Worm (Caenorhabditis elegans) whole organism, L4 larva: Measurements from ENCODE around the gene hda-5.

ENCODE experiments used
- D1046.2 ChIP-seq: fragments of 200-800 bp; sonication (Bioruptor generic); IDR thresholded peaks from 2 replicates; pipeline ENCODE4 v1.3.6; 2022; ENCODE audit warnings: missing genetic modification characterization, missing compliant biosample characterization
- F37D6.2 ChIP-seq: sonication (generic microtip); optimal IDR thresholded peaks from 2 replicates; lab custom pipeline; 2016; ENCODE audit warnings: mild to moderate bottlenecking, missing genetic modification characterization, missing compliant biosample characterization
- F44E2.7 ChIP-seq: fragments of 200-800 bp; sonication (Bioruptor generic); IDR thresholded peaks from 2 replicates; pipeline ENCODE4 v2.1.2; 2022; ENCODE audit warnings: missing genetic modification characterization, missing compliant biosample characterization
- T26A8.4 ChIP-seq: fragments of 200-800 bp; sonication (Bioruptor generic); IDR thresholded peaks from 2 replicates; pipeline ENCODE4 v1.3.6; 2022; ENCODE audit warnings: missing genetic modification characterization, missing compliant biosample characterization
- aha-1 ChIP-seq: fragments of 150-350 bp; peaks from one replicate; lab custom pipeline; 2014; ENCODE audit warnings: missing biosample characterization, missing genetic modification characterization
- ceh-62 ChIP-seq: sonication (generic microtip); optimal IDR thresholded peaks from 2 replicates; lab custom pipeline; 2017; ENCODE audit warnings: missing biosample characterization, missing genetic modification characterization
- daf-12 ChIP-seq: fragments of 150-350 bp; optimal IDR thresholded peaks from 2 replicates; lab custom pipeline; 2014; ENCODE audit warnings: missing biosample characterization, missing genetic modification reagents, missing genetic modification characterization
- dmd-6 ChIP-seq: fragments of 200-800 bp; sonication (Bioruptor generic); IDR thresholded peaks from 2 replicates; pipeline ENCODE4 v1.3.6; 2022; ENCODE audit warnings: missing genetic modification reagents, missing genetic modification characterization, missing compliant biosample characterization
- duxl-1 ChIP-seq: sonication (generic microtip); optimal IDR thresholded peaks from 2 replicates; lab custom pipeline; 2016; ENCODE audit warnings: mild to moderate bottlenecking, missing genetic modification characterization, moderate library complexity, missing compliant biosample characterization; ENCODE audit not compliant: poor library complexity
- hif-1 ChIP-seq, 2 experiments: sonication (generic microtip); optimal IDR thresholded peaks; 2 replicates each; lab custom pipeline; 2016 to 2017; ENCODE audit warnings: missing compliant biosample characterization in 2 of 2, missing genetic modification characterization in 2 of 2, missing genetic modification reagents in 2 of 2, missing genotype in 2 of 2, mild to moderate bottlenecking in 1 of 2
- hlh-11 ChIP-seq: fragments of 200-800 bp; sonication (Bioruptor generic); optimal IDR thresholded peaks from 2 replicates; lab custom pipeline; 2018; ENCODE audit warnings: mild to moderate bottlenecking, missing genetic modification characterization, missing compliant biosample characterization
- hmg-1.1 ChIP-seq: fragments of 200-800 bp; sonication (Bioruptor generic); IDR thresholded peaks from 2 replicates; pipeline ENCODE4 v1.3.6; 2022; ENCODE audit warnings: missing genetic modification reagents, missing genetic modification characterization, missing compliant biosample characterization
- jun-1 ChIP-seq: fragments of 150-350 bp; optimal IDR thresholded peaks from 2 replicates; lab custom pipeline; 2014; ENCODE audit warnings: missing biosample characterization, missing genetic modification reagents, missing genetic modification characterization
- lim-7 ChIP-seq: fragments of 200-800 bp; sonication (Bioruptor generic); IDR thresholded peaks from 2 replicates; pipeline ENCODE4 v1.3.6; 2022; ENCODE audit warnings: missing genetic modification characterization, missing compliant biosample characterization
- lin-1 ChIP-seq: fragments of 200-800 bp; sonication (Bioruptor generic); IDR thresholded peaks from 2 replicates; pipeline ENCODE4 v1.3.6; 2022; ENCODE audit warnings: missing genetic modification reagents, missing genetic modification characterization, missing compliant biosample characterization
- lin-38 ChIP-seq: fragments of 200-800 bp; sonication (Bioruptor generic); IDR thresholded peaks from 2 replicates; pipeline ENCODE4 v1.3.6; 2022; ENCODE audit warnings: missing genetic modification reagents, missing genetic modification characterization, missing compliant biosample characterization
- lin-39 ChIP-seq: fragments of 150-350 bp; optimal IDR thresholded peaks from 2 replicates; lab custom pipeline; 2014; ENCODE audit warnings: missing biosample characterization, missing genetic modification reagents, missing genetic modification characterization
- lsy-2 ChIP-seq, 2 experiments: fragments of 150-350 bp in 1 of 2; sonication (generic microtip) in 1 of 2; optimal IDR thresholded peaks; 2 replicates each; lab custom pipeline; 2014 to 2017; ENCODE audit warnings: missing biosample characterization in 2 of 2, missing genetic modification characterization in 2 of 2
- mdl-1 ChIP-seq, 2 experiments: fragments of 150-350 bp in 1 of 2; sonication (generic microtip) in 1 of 2; optimal IDR thresholded peaks; 2 replicates each; lab custom pipeline; 2014 to 2017; ENCODE audit warnings: missing biosample characterization in 2 of 2, missing genetic modification characterization in 2 of 2
- mxl-2 ChIP-seq: fragments of 200-800 bp; sonication (Bioruptor generic); conservative IDR thresholded peaks from 2 replicates; pipeline ENCODE4 v1.3.6; 2022; ENCODE audit warnings: missing genetic modification reagents, missing genetic modification characterization, missing compliant biosample characterization
- mxl-3 ChIP-seq: fragments of 200-800 bp; sonication (Bioruptor generic); optimal IDR thresholded peaks from 2 replicates; lab custom pipeline; 2018; ENCODE audit warnings: mild to moderate bottlenecking, missing genetic modification characterization, missing compliant biosample characterization
- nhr-102 ChIP-seq: sonication (generic microtip); optimal IDR thresholded peaks from 2 replicates; lab custom pipeline; 2016; ENCODE audit warnings: mild to moderate bottlenecking, missing genetic modification characterization, moderate library complexity, missing compliant biosample characterization
- nhr-11 ChIP-seq: fragments of 150-350 bp; optimal IDR thresholded peaks from 2 replicates; lab custom pipeline; 2014; ENCODE audit warnings: missing biosample characterization, missing genetic modification characterization
- nhr-237 ChIP-seq: sonication (generic microtip); optimal IDR thresholded peaks from 2 replicates; lab custom pipeline; 2017; ENCODE audit warnings: missing biosample characterization, missing genetic modification characterization
- nhr-28 ChIP-seq: fragments of 150-350 bp; optimal IDR thresholded peaks from 2 replicates; lab custom pipeline; 2014; ENCODE audit warnings: missing biosample characterization, missing genetic modification characterization
- nhr-41 ChIP-seq: fragments of 200-800 bp; sonication (Bioruptor generic); IDR thresholded peaks from 2 replicates; pipeline ENCODE4 v1.3.6; 2022; ENCODE audit warnings: missing genetic modification reagents, missing genetic modification characterization, missing compliant biosample characterization
- nhr-42 ChIP-seq: fragments of 200-800 bp; sonication (Bioruptor generic); IDR thresholded peaks from 2 replicates; pipeline ENCODE4 v1.3.6; 2022; ENCODE audit warnings: missing genetic modification characterization, missing compliant biosample characterization
- nhr-76 ChIP-seq: fragments of 150-350 bp; optimal IDR thresholded peaks from 2 replicates; lab custom pipeline; 2014; ENCODE audit warnings: missing biosample characterization, missing genetic modification characterization
- pqm-1 ChIP-seq: sonication (generic microtip); optimal IDR thresholded peaks from 2 replicates; lab custom pipeline; 2017; ENCODE audit warnings: missing biosample characterization, missing genetic modification characterization
- saeg-2 ChIP-seq: fragments of 200-800 bp; sonication (Bioruptor generic); IDR thresholded peaks from 2 replicates; pipeline ENCODE4 v1.3.6; 2022; ENCODE audit warnings: missing genetic modification reagents, missing genetic modification characterization, missing compliant biosample characterization
- sdz-12 ChIP-seq: fragments of 200-800 bp; sonication (Bioruptor generic); optimal IDR thresholded peaks from 2 replicates; lab custom pipeline; 2018; ENCODE audit warnings: mild to moderate bottlenecking, missing genetic modification characterization, missing compliant biosample characterization
- snpc-1.2 ChIP-seq: fragments of 200-800 bp; sonication (Bioruptor generic); IDR thresholded peaks from 2 replicates; pipeline ENCODE4 v1.3.6; 2022; ENCODE audit warnings: missing genetic modification reagents, missing genetic modification characterization, missing compliant biosample characterization
- tra-1 ChIP-seq: fragments of 200-800 bp; sonication (Bioruptor generic); IDR thresholded peaks from 2 replicates; pipeline ENCODE4 v1.3.6; 2022; ENCODE audit warnings: missing genetic modification reagents, missing genetic modification characterization, missing compliant biosample characterization
- unc-62 ChIP-seq, 3 experiments: fragments of 150-350 bp in 1 of 3; sonication (generic microtip); optimal IDR thresholded peaks in 2 of 3; peaks in 1 of 3; 1 replicate in 1 of 3; 2 replicates in 2 of 3; lab custom pipeline; 2014 to 2017; ENCODE audit warnings: missing biosample characterization in 3 of 3, missing genetic modification characterization in 3 of 3, missing genetic modification reagents in 3 of 3, missing genotype in 1 of 3
- zip-11 ChIP-seq: fragments of 200-800 bp; sonication (Bioruptor generic); IDR thresholded peaks from 2 replicates; pipeline ENCODE4 v1.3.6; 2022; ENCODE audit warnings: missing genetic modification characterization, missing compliant biosample characterization
- zip-2 ChIP-seq: fragments of 150-350 bp; optimal IDR thresholded peaks from 2 replicates; lab custom pipeline; 2014; ENCODE audit warnings: missing biosample characterization, missing genetic modification characterization

Gene hda-5

ce11 chrII:11841653-11842052, 42.8 kb downstream of the hda-5 start (continued):
- no peak for TF ChIP-seq lin-39 (tag; lab: Kevin White, UChicago)
- TF ChIP-seq nhr-11 (tag; lab: Kevin White, UChicago): no peak
- no peak for TF ChIP-seq nhr-237 (tag; lab: Kevin White, UChicago)
- no peak for TF ChIP-seq mxl-3 (GFP tag; lab: Kevin White, UChicago)
- 0 out of 2 replicates have a peak, but pooled peaks have one; percentile 23 for TF ChIP-seq mxl-2 (GFP tag; lab: Robert Waterston, UW)
- TF ChIP-seq zip-2 (tag; lab: Kevin White, UChicago): no peak
- no peak for TF ChIP-seq zip-11 (GFP tag; lab: Robert Waterston, UW)
- no peak for TF ChIP-seq ceh-62 (tag; lab: Kevin White, UChicago)
- no peak for TF ChIP-seq lin-38
- TF ChIP-seq lin-1 (GFP tag; lab: Robert Waterston, UW): no peak
- TF ChIP-seq dmd-6: peak; percentile 55
- TF ChIP-seq unc-62 (GFP tag; optimal IDR thresholded peaks at IDR 0.05 in 1 of 2; lab: Kevin White, UChicago): peak in 1 of 2 experiments; percentile 53
- no peak for TF ChIP-seq unc-62 (tag; optimal IDR thresholded peaks at IDR 0.05; lab: Kevin White, UChicago)
- peak; percentile 69 for TF ChIP-seq hlh-11 (tag; lab: Kevin White, UChicago)
- no peak for TF ChIP-seq F37D6.2 (tag; lab: Kevin White, UChicago)
- no peak for TF ChIP-seq F44E2.7 (GFP tag; lab: Robert Waterston, UW)
- TF ChIP-seq, all 104 proteins: peak for 6

ce11 chrII:11842317-11842716, 43.5 kb downstream of the hda-5 start, which contains the start of gene T27D12.1:
T27D12.1 (plus strand) TSS chrII:11842617.
- TF ChIP-seq nhr-41 (GFP tag; lab: Robert Waterston, UW) (no peak), pqm-1 (tag; lab: Kevin White, UChicago) (no peak), nhr-76 (tag; lab: Kevin White, UChicago) (no peak), lsy-2 (tag; optimal IDR thresholded peaks at IDR 0.05; lab: Kevin White, UChicago) (no peak), hmg-1.1 (GFP tag; lab: Robert Waterston, UW) (no peak), hlh-11 (tag; lab: Kevin White, UChicago) (no peak), daf-12 (tag; lab: Kevin White, UChicago) (no peak), mdl-1 (tag; optimal IDR thresholded peaks at IDR 0.05; lab: Kevin White, UChicago) (no peak), nhr-237 (tag; lab: Kevin White, UChicago) (no peak), zip-11 (GFP tag; lab: Robert Waterston, UW) (no peak), hif-1 (tag; optimal IDR thresholded peaks at IDR 0.05; lab: Kevin White, UChicago) (no peak), nhr-102 (tag; lab: Kevin White, UChicago) (no peak), jun-1 (no peak), aha-1 (no peak), nhr-42 (GFP tag; lab: Robert Waterston, UW) (no peak), saeg-2 (GFP tag; lab: Robert Waterston, UW) (no peak), sdz-12 (GFP tag; lab: Kevin White, UChicago) (no peak)

- no peak for TF ChIP-seq mxl-2 (GFP tag; lab: Robert Waterston, UW)
- TF ChIP-seq snpc-1.2 (GFP tag; lab: Robert Waterston, UW): no peak
- no peak for TF ChIP-seq lim-7 (GFP tag; lab: Robert Waterston, UW)
- 0 out of 2 replicates have a peak, but pooled peaks have one; percentile 23 for TF ChIP-seq T26A8.4 (GFP tag; lab: Robert Waterston, UW)
- no peak for TF ChIP-seq tra-1
Observed at ce11 chrII:11842766-11843165, 43.9 kb downstream of the hda-5 start.

- TF ChIP-seq nhr-28 (tag; lab: Kevin White, UChicago) (peak; percentile 13), D1046.2 (GFP tag; lab: Robert Waterston, UW) (no peak), duxl-1 (tag; lab: Kevin White, UChicago) (no peak)
Observed at ce11 chrII:11843441-11843840, 44.6 kb downstream of the hda-5 start.
